Worm (Caenorhabditis elegans): ENCODE measurements around the gene unc-9.

The unc-9 gene

ce11 chrX:13159005-13159404, 42.6 kb upstream of the unc-9 start (continued):
- no peak for TF ChIP-seq nhr-42 (GFP tag; IDR thresholded peaks at IDR 0.05)
- TF ChIP-seq ctbp-1 (GFP tag; IDR thresholded peaks at IDR 0.05) = no peak
- TF ChIP-seq lin-1 (GFP tag; IDR thresholded peaks at IDR 0.05) = peak; percentile 78; the same call in 1 of the 2 replicates

ce11 chrX:13159890-13160289, 41.7 kb upstream of the unc-9 start:
- TF ChIP-seq saeg-2 (GFP tag; IDR thresholded peaks at IDR 0.05) (no peak), daf-8 (GFP tag; IDR thresholded peaks at IDR 0.05) (no peak), set-16 (GFP tag; IDR thresholded peaks at IDR 0.05) (no peak), nhr-28 (tag; optimal IDR thresholded peaks at IDR 0.05) (peak; percentile 32), snpc-4 (tag; optimal IDR thresholded peaks at IDR 0.05) (no peak), mdl-1 (tag; optimal IDR thresholded peaks at IDR 0.05) (no peak), dmd-6 (GFP tag; IDR thresholded peaks at IDR 0.05) (0 out of 2 replicates have a peak, but pooled peaks have one; percentile 13), daf-16 (GFP tag; optimal IDR thresholded peaks at IDR 0.05) (no peak), daf-16 (tag; optimal IDR thresholded peaks at IDR 0.05) (peak; percentile 75), unc-62 (GFP tag; optimal IDR thresholded peaks at IDR 0.05 in 1 of 2) (peak in 1 of 2 experiments; percentile 13), unc-62 (tag; optimal IDR thresholded peaks at IDR 0.05) (no peak), lin-1 (GFP tag; IDR thresholded peaks at IDR 0.05) (no peak), mxl-2 (GFP tag; conservative IDR thresholded peaks at IDR 0.05) (no peak), vab-7 (GFP tag; IDR thresholded peaks at IDR 0.05) (no peak), tra-1 (GFP tag; IDR thresholded peaks at IDR 0.05) (0 out of 2 replicates have a peak, but pooled peaks have one; percentile 15), F37D6.2 (tag; optimal IDR thresholded peaks at IDR 0.05) (no peak), F44E2.7 (GFP tag; IDR thresholded peaks at IDR 0.05) (no peak), lin-15B (tag; optimal IDR thresholded peaks at IDR 0.05) (no peak), nhr-102 (tag; optimal IDR thresholded peaks at IDR 0.05) (no peak), madf-5 (GFP tag; IDR thresholded peaks at IDR 0.05) (no peak)

ce11 chrX:13161778-13162177, 39.8 kb upstream of the unc-9 start:
- TF ChIP-seq dmd-9 (GFP tag; IDR thresholded peaks at IDR 0.05) = no peak
- TF ChIP-seq nhr-28 (tag; optimal IDR thresholded peaks at IDR 0.05) = peak; percentile 19
- no peak for TF ChIP-seq ces-1 (GFP tag; optimal IDR thresholded peaks at IDR 0.05)

ce11 chrX:13162351-13163038, 39.1 kb upstream of the unc-9 start:
- peak; percentile 31 for TF ChIP-seq hlh-30 (tag; optimal IDR thresholded peaks at IDR 0.05; ENCODE audit: insufficient read depth)
- TF ChIP-seq vab-7 (GFP tag; IDR thresholded peaks at IDR 0.05) = no peak
- TF ChIP-seq nhr-28 (tag; optimal IDR thresholded peaks at IDR 0.05) = peak; percentile 77
- TF ChIP-seq dmd-6 (GFP tag; IDR thresholded peaks at IDR 0.05) = peak; percentile 45; the same call in 1 of the 2 replicates
- TF ChIP-seq php-3 (GFP tag; IDR thresholded peaks at IDR 0.05) = peak; percentile 94
- TF ChIP-seq sdz-12 (GFP tag; optimal IDR thresholded peaks at IDR 0.05) = no peak
- no peak for TF ChIP-seq daf-16 (GFP tag; optimal IDR thresholded peaks at IDR 0.05)
- peak; percentile 66 for TF ChIP-seq daf-16 (tag; optimal IDR thresholded peaks at IDR 0.05)
- TF ChIP-seq pqm-1 (tag; optimal IDR thresholded peaks at IDR 0.05) = peak; percentile 47

ce11 chrX:13163185-13163584, 38.4 kb upstream of the unc-9 start:
- no peak for TF ChIP-seq nhr-42 (GFP tag; IDR thresholded peaks at IDR 0.05)
- TF ChIP-seq nhr-77 (tag; optimal IDR thresholded peaks at IDR 0.05) = no peak
- peak in 1 of 2 experiments; percentile 40 for TF ChIP-seq unc-62 (GFP tag; optimal IDR thresholded peaks at IDR 0.05 in 1 of 2)
- no peak for TF ChIP-seq unc-62 (tag; optimal IDR thresholded peaks at IDR 0.05)
- no peak for TF ChIP-seq jun-1 (tag; optimal IDR thresholded peaks at IDR 0.05)
- no peak for TF ChIP-seq daf-16 (GFP tag; optimal IDR thresholded peaks at IDR 0.05)
- TF ChIP-seq daf-16 (tag; optimal IDR thresholded peaks at IDR 0.05) = peak; percentile 46
- TF ChIP-seq nhr-48 (tag; optimal IDR thresholded peaks at IDR 0.05) = peak; percentile 11
- no peak for TF ChIP-seq ceh-20 (GFP tag; IDR thresholded peaks at IDR 0.05)
- peak; percentile 77 for TF ChIP-seq dmd-6 (GFP tag; IDR thresholded peaks at IDR 0.05)
- TF ChIP-seq snpc-1.2 (GFP tag; IDR thresholded peaks at IDR 0.05) = no peak
- peak; percentile 87 for TF ChIP-seq pqm-1 (tag; optimal IDR thresholded peaks at IDR 0.05)
- TF ChIP-seq set-16 (GFP tag; IDR thresholded peaks at IDR 0.05) = no peak
- TF ChIP-seq snpc-4 (tag; optimal IDR thresholded peaks at IDR 0.05) = no peak
- TF ChIP-seq hlh-11 (tag; optimal IDR thresholded peaks at IDR 0.05) = peak; percentile 11
- peak; percentile 26; the same call in 1 of the 2 replicates for TF ChIP-seq lin-1 (GFP tag; IDR thresholded peaks at IDR 0.05)
- TF ChIP-seq dve-1 (tag; optimal IDR thresholded peaks at IDR 0.05; ENCODE audit: insufficient read depth) = peak; percentile 44

Data from whole organism, L4 larva.